Worm (Caenorhabditis elegans) whole organism, L4 larva: ENCODE data around the gene F13A7.12.

Experiments
- F49E8.2 ChIP-seq: sonication (generic microtip); optimal IDR thresholded peaks from 2 replicates; lab custom pipeline; 2016; ENCODE audit warnings: missing compliant biosample characterization, mild to moderate bottlenecking, missing genetic modification characterization, borderline replicate concordance
- ceh-62 ChIP-seq: sonication (generic microtip); optimal IDR thresholded peaks from 2 replicates; lab custom pipeline; 2017; ENCODE audit warnings: missing biosample characterization, missing genetic modification characterization
- fkh-10 ChIP-seq: fragments of 150-350 bp; optimal IDR thresholded peaks from 2 replicates; lab custom pipeline; 2014; ENCODE audit warnings: missing biosample characterization, missing genetic modification reagents, missing genetic modification characterization
- lir-3 ChIP-seq: sonication (generic microtip); optimal IDR thresholded peaks from 2 replicates; lab custom pipeline; 2016; ENCODE audit warnings: mild to moderate bottlenecking, missing genetic modification characterization, missing compliant biosample characterization

DNA sequence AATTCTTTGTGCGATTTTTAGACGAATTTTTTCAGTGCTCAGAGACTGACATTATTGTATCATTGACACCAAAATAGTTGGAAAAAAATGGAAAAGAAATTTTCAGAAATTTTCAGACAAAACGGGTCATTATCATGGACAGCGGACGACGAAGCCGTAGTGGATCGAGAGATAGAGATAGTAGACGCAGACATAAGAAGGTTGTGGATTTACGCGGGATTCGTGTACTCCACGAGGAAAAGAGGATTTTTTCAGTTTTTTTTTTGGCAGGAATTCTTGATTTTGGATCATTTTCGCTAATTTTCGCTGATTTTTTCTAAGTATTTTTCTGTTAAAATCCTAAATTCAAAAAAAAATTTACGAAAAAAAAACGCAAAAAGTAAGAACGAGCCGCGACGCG lies 28.3 kb upstream of the F13A7.12 start, which contains the start of gene W08G11.3:
- TF ChIP-seq F49E8.2 (no peak), ceh-62 (no peak), lir-3 (tag; lab: Kevin White, UChicago) (no peak), fkh-10 (GFP tag; lab: Kevin White, UChicago) (no peak)
